Fruit fly (Drosophila melanogaster): ENCODE measurements around the gene CG32270.

Gene CG32270

DNA sequence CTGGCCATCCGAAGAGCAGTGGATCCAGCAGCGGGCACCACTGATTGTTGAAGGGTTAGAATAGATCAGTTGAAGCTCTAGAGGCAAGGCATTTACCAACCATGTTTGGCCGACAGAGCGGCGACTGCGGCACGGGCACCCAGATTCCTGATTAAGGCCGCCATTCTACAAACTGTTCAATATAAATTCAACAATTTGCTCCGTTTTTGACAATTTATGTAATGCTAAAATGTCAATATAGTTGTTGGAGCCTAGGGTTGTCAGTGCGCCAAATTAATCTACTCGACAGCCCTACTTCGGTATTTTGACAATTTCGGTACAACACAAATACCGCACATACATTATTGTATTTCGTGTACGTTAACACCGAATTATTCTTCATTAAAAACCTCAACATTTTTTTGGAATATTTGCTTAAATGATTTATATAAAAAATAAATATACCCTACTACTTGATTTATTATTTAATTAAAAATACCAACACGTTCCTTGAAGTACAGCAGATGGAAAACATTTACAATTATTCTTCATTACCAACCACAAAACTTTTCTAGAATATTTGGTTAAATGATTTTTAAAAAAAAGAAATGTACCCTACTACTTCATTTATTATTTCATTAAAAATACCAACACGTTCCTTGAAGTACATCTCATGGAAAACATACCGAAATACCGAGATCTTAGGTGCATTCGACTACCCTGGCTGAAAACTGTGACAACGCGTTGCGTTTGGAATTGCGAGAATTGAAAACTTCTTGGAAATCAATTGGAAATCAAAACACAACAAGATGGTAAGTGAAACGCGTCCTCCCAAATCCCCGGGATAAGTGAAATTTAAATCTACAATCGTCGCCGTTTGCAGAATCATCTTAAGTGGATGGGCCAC, 49.2 kb downstream of the CG32270 start, which contains the start of the genes ND-30 and CG15812:
ND-30 (minus strand) TSS at position 270 of the 886 bp plus-strand sequence.
CG15812 (plus strand) TSS at position 683 of the 886 bp plus-strand sequence.
- no peak for TF ChIP-seq aop (GFP tag; IDR thresholded peaks at IDR 0.05)
- TF ChIP-seq caup (GFP tag; optimal IDR thresholded peaks at IDR 0.05; ENCODE audit: severe bottlenecking): no peak
- TF ChIP-seq sc (optimal IDR thresholded peaks at IDR 0.05): no peak
- TF ChIP-seq sc (GFP tag; optimal IDR thresholded peaks at IDR 0.05): no peak
- TF ChIP-seq CG4424 (GFP tag; optimal IDR thresholded peaks at IDR 0.05): no peak
- peak; percentile 35 for TF ChIP-seq trem (tag; optimal IDR thresholded peaks at IDR 0.05)
- peak; percentile 6 for TF ChIP-seq CG13775 (GFP tag; optimal IDR thresholded peaks at IDR 0.05)
- no peak for TF ChIP-seq ind (GFP tag; optimal IDR thresholded peaks at IDR 0.05)
- no peak for TF ChIP-seq dan (GFP tag; IDR thresholded peaks at IDR 0.05)
- peak in 1 of 2 experiments; percentile 1 for TF ChIP-seq dpn (GFP tag; optimal IDR thresholded peaks at IDR 0.05)
- no peak for TF ChIP-seq unc-4 (GFP tag; IDR thresholded peaks at IDR 0.05; ENCODE audit: partially characterized antibody)
- TF ChIP-seq Sox100B (GFP tag; optimal IDR thresholded peaks at IDR 0.05): no peak
- TF ChIP-seq tgo (GFP tag; IDR thresholded peaks at IDR 0.05): no peak
- TF ChIP-seq chn (GFP tag; optimal IDR thresholded peaks at IDR 0.05): no peak
- 0 out of 2 replicates have a peak, but pooled peaks have one; percentile 23 for TF ChIP-seq seq (GFP tag; IDR thresholded peaks at IDR 0.05)
- no peak for TF ChIP-seq knrl (GFP tag; IDR thresholded peaks at IDR 0.05; ENCODE audit: partially characterized antibody)
- TF ChIP-seq sens (GFP tag): peak; percentile 87
- no peak for TF ChIP-seq CG33557 (GFP tag; optimal IDR thresholded peaks at IDR 0.05)
- TF ChIP-seq az2 (GFP tag; optimal IDR thresholded peaks at IDR 0.05): peak; percentile 25
- TF ChIP-seq gsb (GFP tag; IDR thresholded peaks at IDR 0.05): no peak
- no peak for TF ChIP-seq da (GFP tag; optimal IDR thresholded peaks at IDR 0.05)
- TF ChIP-seq CG14710 (tag; optimal IDR thresholded peaks at IDR 0.05): peak; percentile 51
- TF ChIP-seq Xrp1 (GFP tag; IDR thresholded peaks at IDR 0.05): no peak; the same call in 1 of the 2 replicates
- TF ChIP-seq Gsc (GFP tag; IDR thresholded peaks at IDR 0.05): no peak
- TF ChIP-seq CG42726 (GFP tag; IDR thresholded peaks at IDR 0.05; ENCODE audit: partially characterized antibody): no peak
- no peak for TF ChIP-seq CG10543 (GFP tag; optimal IDR thresholded peaks at IDR 0.05)
- TF ChIP-seq jing (GFP tag; optimal IDR thresholded peaks at IDR 0.05): no peak
- no peak for TF ChIP-seq CG12299 (tag; optimal IDR thresholded peaks at IDR 0.05)
- TF ChIP-seq lilli (GFP tag; optimal IDR thresholded peaks at IDR 0.05): peak; percentile 11
- TF ChIP-seq CG13424 (tag; optimal IDR thresholded peaks at IDR 0.05): peak; percentile 38
- TF ChIP-seq CG9797 (GFP tag; optimal IDR thresholded peaks at IDR 0.05): peak; percentile 38
- no peak for TF ChIP-seq Hsf (GFP tag; optimal IDR thresholded peaks at IDR 0.05)
- peak; percentile 51 for TF ChIP-seq CG8924 (tag; optimal IDR thresholded peaks at IDR 0.05)
- TF ChIP-seq hbn (GFP tag; IDR thresholded peaks at IDR 0.05; ENCODE audit: partially characterized antibody): no peak
- peak; percentile 7; the same call in 1 of the 2 replicates for TF ChIP-seq amos (GFP tag; IDR thresholded peaks at IDR 0.05; ENCODE audit: partially characterized antibody)
- no peak for TF ChIP-seq CG17568 (GFP tag; optimal IDR thresholded peaks at IDR 0.05)
- no peak for TF ChIP-seq CG9609 (GFP tag; optimal IDR thresholded peaks at IDR 0.05)
- TF ChIP-seq CG6254 (GFP tag; optimal IDR thresholded peaks at IDR 0.05): no peak
- no peak for TF ChIP-seq bigmax (GFP tag; optimal IDR thresholded peaks at IDR 0.05)
- no peak for TF ChIP-seq CG13123 (GFP tag; optimal IDR thresholded peaks at IDR 0.05)
- TF ChIP-seq CG12391 (tag; optimal IDR thresholded peaks at IDR 0.05): peak; percentile 58
- peak; percentile 46 for TF ChIP-seq Hr3 (GFP tag; optimal IDR thresholded peaks at IDR 0.05)
- no peak for TF ChIP-seq CG31441 (GFP tag; IDR thresholded peaks at IDR 0.05)
- no peak for TF ChIP-seq salm (tag; optimal IDR thresholded peaks at IDR 0.05)
- TF ChIP-seq D (optimal IDR thresholded peaks at IDR 0.05): no peak
- no peak for TF ChIP-seq D (GFP tag; optimal IDR thresholded peaks at IDR 0.05)
- TF ChIP-seq ab (GFP tag; optimal IDR thresholded peaks at IDR 0.05): no peak
- 0 out of 2 replicates have a peak, but pooled peaks have one; percentile 5 for TF ChIP-seq CG6689 (GFP tag; IDR thresholded peaks at IDR 0.05)
- TF ChIP-seq slbo (GFP tag; IDR thresholded peaks at IDR 0.05): no peak; the same call in 1 of the 2 replicates
